Fruit fly (Drosophila melanogaster) whole organism, prepupa: Measurements from ENCODE around the gene CG2691.

Experiments used
- Blimp-1 ChIP-seq: fragments of 200-800 bp; sonication (Bioruptor generic); optimal IDR thresholded peaks from 3 replicates; lab custom pipeline; 2017; ENCODE audit warnings: missing biosample characterization, missing genetic modification characterization, mild to moderate bottlenecking, moderate library complexity, missing genetic modification reagents
- CG10631 ChIP-seq: fragments of 200-800 bp; sonication (Bioruptor generic); optimal IDR thresholded peaks from 2 replicates; lab custom pipeline; 2016; ENCODE audit warnings: missing biosample characterization, missing genetic modification characterization
- CG10669 ChIP-seq: fragments of 200-800 bp; sonication (Bioruptor generic); optimal IDR thresholded peaks from 3 replicates; lab custom pipeline; 2018; ENCODE audit warnings: missing biosample characterization, mild to moderate bottlenecking, missing genetic modification characterization, moderate library complexity
- CG11762 ChIP-seq: fragments of 200-800 bp; sonication (Bioruptor generic); optimal IDR thresholded peaks from 3 replicates; lab custom pipeline; 2016; ENCODE audit warnings: missing biosample characterization, missing genetic modification characterization; ENCODE audit not compliant: insufficient read depth
- CG11902 ChIP-seq: fragments of 200-800 bp; sonication (Bioruptor generic); optimal IDR thresholded peaks from 3 replicates; lab custom pipeline; 2016; ENCODE audit warnings: missing biosample characterization, missing genetic modification characterization
- CG15336 ChIP-seq: fragments of 200-800 bp; sonication (Bioruptor generic); IDR thresholded peaks from 2 replicates; pipeline ENCODE4 v1.3.6; 2022; ENCODE audit warnings: missing biosample characterization, missing genetic modification characterization
- CG1621 ChIP-seq: fragments of 200-800 bp; sonication (Bioruptor generic); optimal IDR thresholded peaks from 3 replicates; lab custom pipeline; 2018; ENCODE audit warnings: missing biosample characterization, mild to moderate bottlenecking, missing genetic modification characterization
- CG16779 ChIP-seq: fragments of 200-800 bp; sonication (Bioruptor generic); optimal IDR thresholded peaks from 3 replicates; lab custom pipeline; 2017; ENCODE audit warnings: missing biosample characterization, mild to moderate bottlenecking, missing genetic modification characterization
- CG3032 ChIP-seq: fragments of 200-800 bp; optimal IDR thresholded peaks from 2 replicates; lab custom pipeline; 2019; ENCODE audit warnings: missing biosample characterization, mild to moderate bottlenecking, missing genetic modification characterization, moderate library complexity
- CG31627 ChIP-seq: fragments of 200-800 bp; sonication (Bioruptor generic); optimal IDR thresholded peaks from 3 replicates; lab custom pipeline; 2016; ENCODE audit warnings: missing biosample characterization, missing genetic modification characterization
- CG32006 ChIP-seq: fragments of 200-800 bp; sonication (Bioruptor generic); optimal IDR thresholded peaks from 3 replicates; lab custom pipeline; 2017; ENCODE audit warnings: missing biosample characterization, mild to moderate bottlenecking, missing genetic modification characterization
- CG34406 ChIP-seq: fragments of 200-800 bp; sonication (Bioruptor generic); optimal IDR thresholded peaks from 3 replicates; lab custom pipeline; 2016; ENCODE audit warnings: missing biosample characterization, missing genetic modification characterization
- CG4318 ChIP-seq: fragments of 200-800 bp; sonication (Bioruptor generic); optimal IDR thresholded peaks from 3 replicates; lab custom pipeline; 2017; ENCODE audit warnings: missing biosample characterization, mild to moderate bottlenecking, missing genetic modification characterization
- CG6792 ChIP-seq: fragments of 200-800 bp; sonication (Bioruptor generic); optimal IDR thresholded peaks from 3 replicates; lab custom pipeline; 2016; ENCODE audit warnings: missing biosample characterization, missing genetic modification characterization
- CG6808 ChIP-seq: fragments of 200-800 bp; sonication (Bioruptor generic); optimal IDR thresholded peaks from 3 replicates; lab custom pipeline; 2017; ENCODE audit warnings: missing biosample characterization, missing genetic modification characterization, mild to moderate bottlenecking, moderate library complexity, missing genetic modification reagents
- CG6854 ChIP-seq: fragments of 200-800 bp; sonication (Bioruptor generic); optimal IDR thresholded peaks from 2 replicates; lab custom pipeline; 2017; ENCODE audit warnings: missing biosample characterization, mild to moderate bottlenecking, missing genetic modification characterization
- CG8119 ChIP-seq: fragments of 200-800 bp; sonication (Bioruptor generic); IDR thresholded peaks from 3 replicates; pipeline ENCODE4 v1.3.6; 2022; ENCODE audit warnings: missing biosample characterization, missing genetic modification characterization
- CG8319 ChIP-seq: fragments of 200-800 bp; sonication (Bioruptor generic); optimal IDR thresholded peaks from 3 replicates; lab custom pipeline; 2016; ENCODE audit warnings: missing biosample characterization, missing genetic modification characterization
- CG8632 ChIP-seq: fragments of 200-800 bp; sonication (Bioruptor generic); optimal IDR thresholded peaks from 3 replicates; lab custom pipeline; 2016; ENCODE audit warnings: missing biosample characterization, missing genetic modification characterization
- CG9139 ChIP-seq: fragments of 200-800 bp; sonication (Bioruptor generic); optimal IDR thresholded peaks from 3 replicates; lab custom pipeline; 2017; ENCODE audit warnings: missing biosample characterization, mild to moderate bottlenecking, missing genetic modification characterization
- Eip75B ChIP-seq: fragments of 200-800 bp; sonication (Bioruptor generic); optimal IDR thresholded peaks from 3 replicates; lab custom pipeline; 2016; ENCODE audit warnings: missing biosample characterization, missing genetic modification characterization
- Eip78C ChIP-seq: fragments of 200-800 bp; sonication (Bioruptor generic); peaks from one replicate; lab custom pipeline; 2016; ENCODE audit warnings: missing biosample characterization, missing genetic modification characterization
- Eip93F ChIP-seq: fragments of 200-800 bp; sonication (Bioruptor generic); optimal IDR thresholded peaks from 2 replicates; lab custom pipeline; 2016; ENCODE audit warnings: missing biosample characterization, mild to moderate bottlenecking, missing genetic modification characterization
- Ets21C ChIP-seq: fragments of 200-800 bp; sonication (Bioruptor generic); optimal IDR thresholded peaks from 3 replicates; lab custom pipeline; 2016; ENCODE audit warnings: missing biosample characterization, missing genetic modification characterization
- Ets96B ChIP-seq: fragments of 200-800 bp; optimal IDR thresholded peaks from 2 replicates; lab custom pipeline; 2019; ENCODE audit warnings: missing biosample characterization, mild to moderate bottlenecking, missing genetic modification characterization, moderate library complexity
- Gug ChIP-seq: fragments of 200-800 bp; sonication (Bioruptor generic); IDR thresholded peaks from 2 replicates; pipeline ENCODE4 v1.3.6; 2022; ENCODE audit warnings: missing biosample characterization, missing genetic modification characterization
- Hr38 ChIP-seq: sonication (Bioruptor generic); optimal IDR thresholded peaks from 2 replicates; lab custom pipeline; 2016; ENCODE audit warnings: missing biosample characterization, missing genetic modification characterization
- Lpt ChIP-seq: fragments of 200-800 bp; sonication (Bioruptor generic); optimal IDR thresholded peaks from 3 replicates; lab custom pipeline; 2016; ENCODE audit warnings: missing biosample characterization, missing genetic modification characterization
- Met ChIP-seq: fragments of 200-800 bp; sonication (Bioruptor generic); optimal IDR thresholded peaks from 3 replicates; lab custom pipeline; 2016; ENCODE audit warnings: missing biosample characterization, missing genetic modification characterization
- OdsH ChIP-seq: fragments of 200-800 bp; sonication (Bioruptor generic); optimal IDR thresholded peaks from 3 replicates; lab custom pipeline; 2016; ENCODE audit warnings: missing biosample characterization, missing genetic modification characterization
- Smox ChIP-seq: fragments of 200-800 bp; sonication (Bioruptor generic); optimal IDR thresholded peaks from 3 replicates; lab custom pipeline; 2016; ENCODE audit warnings: missing biosample characterization, missing genetic modification characterization
- Sox14 ChIP-seq: fragments of 200-800 bp; sonication (Bioruptor generic); optimal IDR thresholded peaks from 3 replicates; lab custom pipeline; 2016; ENCODE audit warnings: missing biosample characterization, missing genetic modification characterization
- Sox15 ChIP-seq: fragments of 200-800 bp; sonication (Bioruptor generic); optimal IDR thresholded peaks from 3 replicates; lab custom pipeline; 2016; ENCODE audit warnings: missing biosample characterization, missing genetic modification characterization
- acj6 ChIP-seq: fragments of 200-800 bp; sonication (Bioruptor generic); optimal IDR thresholded peaks from 3 replicates; lab custom pipeline; 2016; ENCODE audit warnings: missing biosample characterization, missing genetic modification characterization
- cyc ChIP-seq: fragments of 200-800 bp; sonication (Bioruptor generic); optimal IDR thresholded peaks from 3 replicates; lab custom pipeline; 2016; ENCODE audit warnings: missing biosample characterization, missing genetic modification characterization
- dac ChIP-seq: fragments of 200-800 bp; sonication (Bioruptor generic); optimal IDR thresholded peaks from 2 replicates; lab custom pipeline; 2017; ENCODE audit warnings: missing biosample characterization, mild to moderate bottlenecking, missing genetic modification characterization
- dsx ChIP-seq: fragments of 200-800 bp; optimal IDR thresholded peaks from 3 replicates; lab custom pipeline; 2019; ENCODE audit warnings: missing biosample characterization, mild to moderate bottlenecking, missing genetic modification characterization, moderate library complexity; ENCODE audit not compliant: poor library complexity, severe bottlenecking
- eg ChIP-seq: fragments of 200-800 bp; sonication (Bioruptor generic); IDR thresholded peaks from 3 replicates; pipeline ENCODE4 v1.3.6; 2022; ENCODE audit warnings: missing biosample characterization, missing genetic modification characterization
- esn ChIP-seq: fragments of 200-800 bp; sonication (Bioruptor generic); optimal IDR thresholded peaks from 2 replicates; lab custom pipeline; 2016; ENCODE audit warnings: missing biosample characterization, mild to moderate bottlenecking, missing genetic modification characterization, moderate library complexity
- fd85E ChIP-seq: fragments of 200-800 bp; sonication (Bioruptor generic); optimal IDR thresholded peaks from 3 replicates; lab custom pipeline; 2016; ENCODE audit warnings: missing biosample characterization, missing genetic modification characterization
- fkh ChIP-seq: fragments of 200-800 bp; sonication (Bioruptor generic); optimal IDR thresholded peaks from 3 replicates; lab custom pipeline; 2017; ENCODE audit warnings: missing biosample characterization, mild to moderate bottlenecking, missing genetic modification characterization, moderate library complexity
- net ChIP-seq: fragments of 200-800 bp; sonication (Bioruptor generic); optimal IDR thresholded peaks from 3 replicates; lab custom pipeline; 2016; ENCODE audit warnings: missing biosample characterization, missing genetic modification characterization
- pdm3 ChIP-seq: fragments of 200-800 bp; sonication (Bioruptor generic); optimal IDR thresholded peaks from 3 replicates; lab custom pipeline; 2016; ENCODE audit warnings: missing biosample characterization, missing genetic modification characterization
- salr ChIP-seq, 2 experiments: fragments of 200-800 bp; sonication (Bioruptor generic); optimal IDR thresholded peaks; 3 replicates each; lab custom pipeline; 2016 to 2018; ENCODE audit warnings: missing biosample characterization in 2 of 2, missing genetic modification characterization in 2 of 2, mild to moderate bottlenecking in 1 of 2
- spab ChIP-seq: fragments of 200-800 bp; sonication (Bioruptor generic); optimal IDR thresholded peaks from 2 replicates; lab custom pipeline; 2017; ENCODE audit warnings: missing biosample characterization, mild to moderate bottlenecking, missing genetic modification characterization, missing genetic modification reagents
- ss ChIP-seq, 2 experiments: fragments of 200-800 bp; sonication (Bioruptor generic); optimal IDR thresholded peaks; 2 replicates in 1 of 2; 3 replicates in 1 of 2; lab custom pipeline; 2017 to 2018; ENCODE audit warnings: mild to moderate bottlenecking in 2 of 2, missing biosample characterization in 2 of 2, missing genetic modification characterization in 2 of 2, moderate library complexity in 1 of 2
- svp ChIP-seq: fragments of 200-800 bp; sonication (Bioruptor generic); peaks from one replicate; lab custom pipeline; 2016; ENCODE audit warnings: missing biosample characterization, missing genetic modification characterization
- topi ChIP-seq: fragments of 200-800 bp; sonication (Bioruptor generic); optimal IDR thresholded peaks from 3 replicates; lab custom pipeline; 2016; ENCODE audit warnings: missing biosample characterization, missing genetic modification characterization
- vri ChIP-seq: fragments of 200-800 bp; sonication (Bioruptor generic); optimal IDR thresholded peaks from 3 replicates; lab custom pipeline; 2016; ENCODE audit warnings: missing biosample characterization, mild to moderate bottlenecking, missing genetic modification characterization

CG2691 gene

dm6 chrX:13632606-13633005, 8.4 kb upstream of the CG2691 start:
- TF ChIP-seq fkh (GFP tag; lab: Kevin White, UChicago) (peak; percentile 78), Lpt (GFP tag; lab: Kevin White, UChicago) (no peak)

- no peak for TF ChIP-seq CG16779 (tag; lab: Kevin White, UChicago)
- TF ChIP-seq CG10631 (GFP tag; lab: Kevin White, UChicago) = peak; percentile 21
- peak; percentile 23 for TF ChIP-seq Smox (GFP tag; lab: Kevin White, UChicago)
- TF ChIP-seq fd85E = no peak
- TF ChIP-seq Sox14 (GFP tag; lab: Kevin White, UChicago) = peak; percentile 30
- TF ChIP-seq CG31627 (GFP tag; lab: Kevin White, UChicago) = peak; percentile 62
- TF ChIP-seq Met (GFP tag; lab: Kevin White, UChicago) = peak; percentile 51
- no peak for TF ChIP-seq Gug (GFP tag; lab: Robert Waterston, UW)
- TF ChIP-seq vri (GFP tag; lab: Kevin White, UChicago) = peak; percentile 3
- TF ChIP-seq Sox15 = peak; percentile 8
- no peak for TF ChIP-seq Hr38 (GFP tag; lab: Kevin White, UChicago)
- TF ChIP-seq CG15336 (GFP tag; lab: Robert Waterston, UW) = peak; percentile 49; the same call in 1 of the 2 replicates
- TF ChIP-seq ss (GFP tag; optimal IDR thresholded peaks at IDR 0.05; lab: Kevin White, UChicago) = no peak
- TF ChIP-seq pdm3 = peak; percentile 54
- no peak for TF ChIP-seq CG4318 (GFP tag; lab: Kevin White, UChicago)
- peak; percentile 52 for TF ChIP-seq CG6792 (GFP tag; lab: Kevin White, UChicago)
- TF ChIP-seq salr (GFP tag; optimal IDR thresholded peaks at IDR 0.05; lab: Kevin White, UChicago) = no peak
- no peak for TF ChIP-seq dac (GFP tag; lab: Kevin White, UChicago)
- no peak for TF ChIP-seq fkh (GFP tag; lab: Kevin White, UChicago)
- TF ChIP-seq topi (GFP tag; lab: Kevin White, UChicago) = peak; percentile 65
- peak; percentile 43 for TF ChIP-seq CG32006 (GFP tag; lab: Kevin White, UChicago)
- 0 out of 3 replicates have a peak, but pooled peaks have one; percentile 31 for TF ChIP-seq CG8119 (GFP tag; lab: Robert Waterston, UW)
- peak; percentile 36 for TF ChIP-seq Eip75B (GFP tag; lab: Kevin White, UChicago)
- TF ChIP-seq Eip78C = peak; percentile 78
- TF ChIP-seq esn (GFP tag; lab: Kevin White, UChicago) = peak; percentile 66
- no peak for TF ChIP-seq CG11902 (GFP tag; lab: Kevin White, UChicago)
- no peak for TF ChIP-seq CG3032 (tag; lab: Kevin White, UChicago)
- peak; percentile 31 for TF ChIP-seq acj6
- peak; percentile 58 for TF ChIP-seq cyc (GFP tag; lab: Kevin White, UChicago)
- no peak for TF ChIP-seq Ets96B (tag; lab: Kevin White, UChicago)
- no peak for TF ChIP-seq CG6854
- peak; percentile 48 for TF ChIP-seq OdsH (GFP tag; lab: Kevin White, UChicago)
- no peak for TF ChIP-seq CG1621 (tag; lab: Kevin White, UChicago)
- TF ChIP-seq CG10669 (GFP tag; lab: Kevin White, UChicago) = no peak
- TF ChIP-seq CG8319 (GFP tag; lab: Kevin White, UChicago) = peak; percentile 17
- TF ChIP-seq svp (GFP tag; lab: Kevin White, UChicago) = peak; percentile 85
- peak; percentile 36 for TF ChIP-seq Ets21C (GFP tag; lab: Kevin White, UChicago)
- peak; percentile 41 for TF ChIP-seq CG34406 (GFP tag; lab: Kevin White, UChicago)
- no peak for TF ChIP-seq spab (GFP tag; lab: Kevin White, UChicago)
- TF ChIP-seq eg (GFP tag; lab: Robert Waterston, UW) = peak; percentile 52
- no peak for TF ChIP-seq dsx
- TF ChIP-seq CG6808 = no peak
- peak; percentile 34 for TF ChIP-seq CG8632 (GFP tag; lab: Kevin White, UChicago)
- peak; percentile 2 for TF ChIP-seq CG11762 (GFP tag; lab: Kevin White, UChicago)
- TF ChIP-seq Blimp-1 (GFP tag; lab: Kevin White, UChicago) = no peak
- no peak for TF ChIP-seq Eip93F
- peak; percentile 10 for TF ChIP-seq net (GFP tag; lab: Kevin White, UChicago)
- no peak for TF ChIP-seq CG9139 (GFP tag; lab: Kevin White, UChicago)
- TF ChIP-seq Lpt (GFP tag; lab: Kevin White, UChicago) = no peak
Observed at dm6 chrX:13630290-13630900, 6.2 kb upstream of the CG2691 start.
